Worm (Caenorhabditis elegans): ENCODE measurements around the gene dod-22.
A peak's percentile ranks its signal among the peaks of the same experiment; 100 is the strongest.

The dod-22 gene

DNA sequence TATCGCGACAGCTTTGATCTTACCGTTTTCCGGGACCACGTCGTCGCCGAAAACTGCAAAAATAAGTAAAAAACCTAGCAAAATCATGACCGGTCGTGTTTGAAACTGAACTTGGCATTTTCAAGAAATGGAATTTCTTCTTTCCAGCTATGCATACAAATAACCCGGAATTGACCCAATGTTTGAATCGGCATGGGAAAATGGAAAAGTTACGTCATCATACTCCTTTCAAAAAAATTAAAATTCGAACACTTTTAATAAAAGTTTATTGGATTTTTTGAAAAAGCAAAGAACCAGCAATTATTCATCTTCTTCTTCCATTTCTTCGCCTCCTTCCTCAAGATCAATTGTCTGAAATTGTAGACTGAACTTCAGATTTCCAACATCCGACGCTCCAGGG is 29.2 kb downstream of the dod-22 start, which contains the start of gene K10D11.4:
Gene K10D11.4, minus strand, starts transcription at position 101 of the 400 bp plus-strand sequence.
- no peak for TF ChIP-seq lir-3 (tag; optimal IDR thresholded peaks at IDR 0.05)
- no peak for TF ChIP-seq arid-1 (GFP tag; conservative IDR thresholded peaks at IDR 0.05)
- TF ChIP-seq hlh-30 (tag; optimal IDR thresholded peaks at IDR 0.05; ENCODE audit: insufficient read depth), result no peak
- TF ChIP-seq Y75B8A.6 (GFP tag; IDR thresholded peaks at IDR 0.05), result no peak
- no peak for TF ChIP-seq saeg-2 (GFP tag; IDR thresholded peaks at IDR 0.05)

DNA sequence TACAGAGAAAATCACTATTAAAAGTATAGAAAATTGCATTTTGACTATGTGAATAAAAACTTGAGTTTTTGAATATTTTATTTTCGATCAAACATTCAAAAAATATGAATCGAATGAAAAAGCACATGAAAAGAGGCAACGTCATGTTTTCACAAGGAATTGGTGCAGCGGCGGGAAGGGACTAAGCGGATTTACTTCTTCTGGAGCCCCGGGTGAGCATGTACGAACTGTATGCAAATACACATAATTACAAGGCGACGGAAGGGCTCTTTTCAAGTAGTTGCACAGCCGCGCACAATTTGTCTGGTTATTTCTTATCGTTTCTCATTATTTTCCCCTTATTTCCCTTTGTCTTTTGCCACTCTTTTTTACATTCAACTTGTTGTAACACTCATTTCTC is 30.7 kb downstream of the dod-22 start, which contains the start of gene K10D11.7:
Gene K10D11.7, minus strand, starts transcription at position 101 of the 400 bp plus-strand sequence.
- TF ChIP-seq ctbp-1 (GFP tag; IDR thresholded peaks at IDR 0.05), result no peak
- no peak for TF ChIP-seq hif-1 (tag; optimal IDR thresholded peaks at IDR 0.05)
- TF ChIP-seq dmd-8 (GFP tag; IDR thresholded peaks at IDR 0.05), result no peak
- no peak for TF ChIP-seq zfp-2 (tag; optimal IDR thresholded peaks at IDR 0.05)
- no peak for TF ChIP-seq F49E8.2 (tag; optimal IDR thresholded peaks at IDR 0.05; ENCODE audit: borderline replicate concordance)
- no peak for TF ChIP-seq rbr-2 (tag; optimal IDR thresholded peaks at IDR 0.05)
- no peak for TF ChIP-seq lin-13 (GFP tag; optimal IDR thresholded peaks at IDR 0.05)
- no peak for TF ChIP-seq duxl-1 (tag; optimal IDR thresholded peaks at IDR 0.05; ENCODE audit: poor library complexity)
- TF ChIP-seq mxl-3 (GFP tag; optimal IDR thresholded peaks at IDR 0.05), result no peak

DNA sequence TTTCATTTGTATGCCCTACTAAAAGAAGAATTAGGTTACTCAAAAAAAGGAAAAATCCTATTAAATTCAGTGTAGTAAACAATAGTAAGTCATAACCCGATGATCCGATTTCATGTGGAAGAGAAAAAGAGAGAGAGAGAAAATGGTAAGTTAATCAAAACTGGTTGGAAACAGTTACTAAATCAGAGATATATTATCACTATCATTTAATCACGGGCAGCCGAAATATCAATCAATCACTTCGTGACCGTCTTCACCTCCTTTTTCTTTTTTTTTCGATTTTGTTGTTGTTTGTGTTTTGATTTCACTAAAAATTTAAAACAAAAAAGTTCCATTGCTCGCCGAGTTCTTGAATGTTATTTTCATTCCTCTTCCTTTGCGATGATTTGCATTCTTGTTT is 32.4 kb downstream of the dod-22 start:
- TF ChIP-seq hlh-30 (tag; optimal IDR thresholded peaks at IDR 0.05; ENCODE audit: insufficient read depth), result peak; percentile 48
- no peak for TF ChIP-seq nhr-11 (tag; optimal IDR thresholded peaks at IDR 0.05)
- peak; percentile 27 for TF ChIP-seq nhr-28 (tag; optimal IDR thresholded peaks at IDR 0.05)
- TF ChIP-seq php-3 (GFP tag; IDR thresholded peaks at IDR 0.05), result no peak
- TF ChIP-seq daf-19 (GFP tag; conservative IDR thresholded peaks at IDR 0.05), result no peak
- TF ChIP-seq nhr-41 (GFP tag; IDR thresholded peaks at IDR 0.05), result no peak

DNA sequence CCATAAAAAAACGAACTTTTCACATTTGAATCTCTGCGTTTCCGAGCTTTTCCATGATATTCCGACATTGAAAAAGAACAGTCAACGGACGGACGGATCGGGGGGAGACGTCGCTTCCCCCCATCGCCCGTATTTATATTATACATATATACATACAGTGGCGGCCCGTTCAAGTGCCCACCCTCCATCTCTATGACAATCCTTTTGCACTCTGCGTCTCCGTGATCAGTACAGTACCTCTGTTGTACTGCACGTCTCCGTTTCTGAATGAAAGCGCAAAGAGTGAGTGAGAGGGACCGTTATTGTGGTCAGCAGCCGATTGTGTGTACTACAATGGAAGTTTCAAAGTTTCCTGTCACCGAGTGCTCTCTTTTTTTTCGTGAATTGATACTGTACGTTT is 33.9 kb downstream of the dod-22 start:
- no peak for TF ChIP-seq ceh-82 (tag; optimal IDR thresholded peaks at IDR 0.05)
- no peak for TF ChIP-seq nhr-25 (tag; optimal IDR thresholded peaks at IDR 0.05; ENCODE audit: borderline replicate concordance, insufficient read depth)
- TF ChIP-seq mes-2 (tag; optimal IDR thresholded peaks at IDR 0.05; ENCODE audit: poor library complexity, severe bottlenecking), result peak; percentile 42
- peak; percentile 17 for TF ChIP-seq hlh-11 (tag; optimal IDR thresholded peaks at IDR 0.05)
- TF ChIP-seq hlh-30 (tag; optimal IDR thresholded peaks at IDR 0.05; ENCODE audit: insufficient read depth), result no peak
- TF ChIP-seq nhr-41 (GFP tag; IDR thresholded peaks at IDR 0.05), result no peak
- TF ChIP-seq ceh-44 (GFP tag; IDR thresholded peaks at IDR 0.05), result no peak
- TF ChIP-seq lin-38 (GFP tag; IDR thresholded peaks at IDR 0.05), result no peak

DNA sequence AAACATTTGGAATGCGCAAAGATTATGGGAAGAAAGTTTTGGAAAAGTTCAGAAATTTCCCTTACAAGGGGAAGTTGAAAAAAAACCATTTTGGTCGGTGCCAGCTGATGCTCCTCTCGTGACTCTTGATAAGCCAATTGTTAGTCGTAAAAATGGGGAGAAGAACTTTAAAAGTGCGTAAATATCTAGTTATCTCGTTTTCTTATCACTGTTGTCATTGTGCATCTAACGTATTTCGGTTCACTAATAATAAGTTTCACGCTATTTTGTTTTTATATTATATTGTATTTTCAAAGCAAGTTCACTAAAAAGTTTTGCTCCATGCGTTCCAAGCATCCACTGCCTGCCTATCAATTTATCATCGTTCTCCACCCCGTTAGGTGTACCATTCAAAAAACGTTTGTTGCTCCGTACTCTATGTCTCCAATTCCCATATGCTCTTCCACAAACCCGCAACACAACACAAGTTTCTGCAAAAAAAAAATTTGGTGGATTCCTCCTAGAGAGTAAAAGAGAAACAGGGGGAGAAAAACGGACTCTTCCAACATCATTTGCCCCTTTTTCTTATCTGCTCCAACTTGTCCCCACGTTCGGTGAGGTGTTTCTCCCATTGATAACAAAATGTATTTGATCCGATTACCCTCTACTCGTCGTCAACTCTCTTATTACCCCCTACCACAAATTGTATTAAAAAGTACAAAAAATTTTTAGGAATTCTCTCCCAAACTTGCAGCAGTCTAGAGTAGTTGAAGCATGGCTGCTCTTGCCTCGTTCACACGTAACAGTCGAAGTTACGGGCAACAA is 43.4 kb downstream of the dod-22 start, which contains the start of gene mbk-2:
Gene mbk-2, plus strand, starts transcription at position 754 of the 804 bp plus-strand sequence.
- TF ChIP-seq nhr-25 (tag; optimal IDR thresholded peaks at IDR 0.05; ENCODE audit: borderline replicate concordance, insufficient read depth) (no peak), php-3 (GFP tag; IDR thresholded peaks at IDR 0.05) (peak; percentile 72), nhr-28 (tag; optimal IDR thresholded peaks at IDR 0.05) (peak; percentile 45), daf-16 (GFP tag; optimal IDR thresholded peaks at IDR 0.05) (no peak), daf-16 (tag; optimal IDR thresholded peaks at IDR 0.05) (peak; percentile 76), dve-1 (tag; optimal IDR thresholded peaks at IDR 0.05; ENCODE audit: insufficient read depth) (peak; percentile 58), pqm-1 (tag; optimal IDR thresholded peaks at IDR 0.05) (peak; percentile 38), sdz-12 (GFP tag; optimal IDR thresholded peaks at IDR 0.05) (no peak), F10B5.3 (tag; optimal IDR thresholded peaks at IDR 0.05) (no peak), ztf-11 (tag; optimal IDR thresholded peaks at IDR 0.05) (no peak), egl-27 (tag; optimal IDR thresholded peaks at IDR 0.05) (no peak), hlh-11 (tag; optimal IDR thresholded peaks at IDR 0.05) (peak; percentile 58), hlh-30 (tag; optimal IDR thresholded peaks at IDR 0.05; ENCODE audit: insufficient read depth) (peak; percentile 9), hmg-1.1 (GFP tag; IDR thresholded peaks at IDR 0.05) (no peak), tra-1 (GFP tag; IDR thresholded peaks at IDR 0.05) (no peak), nhr-76 (tag; optimal IDR thresholded peaks at IDR 0.05) (no peak), aha-1 (tag) (peak; percentile 58), dmd-6 (GFP tag; IDR thresholded peaks at IDR 0.05) (peak; percentile 7; the same call in 1 of the 2 replicates)
